ENCODE assay signal across 2 fruit fly cellular contexts in genomic region chr2L:17447071-17447470, dm6.
A peak's percentile ranks its signal among the peaks of the same experiment; 100 is the strongest.
TF ChIP-seq lines count a peak whose summit lies in the region.

No protein-coding gene starts in this region.

- no peak for TF ChIP-seq CTCF in whole organism, embryonic (GFP tag; optimal IDR thresholded peaks at IDR 0.05; lab: Kevin White, UChicago)

TF ChIP-seq in whole organism, adult, 20 proteins besides CTCF, POLR2A, EP300 and RAD21:
- TF ChIP-seq kay (GFP tag; lab: Kevin White, UChicago; ENCODE audit: borderline replicate concordance) (peak; percentile 92), bab1 (GFP tag; optimal IDR thresholded peaks at IDR 0.05; lab: Kevin White, UChicago) (no peak), cnc (optimal IDR thresholded peaks at IDR 0.05; lab: Kevin White, UChicago) (no peak)

TF ChIP-seq in whole organism, embryonic, 481 proteins besides CTCF, POLR2A, EP300 and RAD21:
- TF ChIP-seq MBD-R2 (GFP tag; IDR thresholded peaks at IDR 0.05; lab: Robert Waterston, UW) (no peak), sens (GFP tag; lab: Kevin White, UChicago) (peak; percentile 22)

Comparison
In these comparisons a context has a peak if more than half of its experiments do, and no peak if none do; other contexts are left out.
1. Of the 1 proteins assayed by ChIP-seq in both whole organism, embryonic and whole organism, adult: peak only in whole organism, embryonic: none; only in whole organism, adult: kay; in both: none; in neither: 0.